Worm (Caenorhabditis elegans): ENCODE results near the gene dac-1.

DNA sequence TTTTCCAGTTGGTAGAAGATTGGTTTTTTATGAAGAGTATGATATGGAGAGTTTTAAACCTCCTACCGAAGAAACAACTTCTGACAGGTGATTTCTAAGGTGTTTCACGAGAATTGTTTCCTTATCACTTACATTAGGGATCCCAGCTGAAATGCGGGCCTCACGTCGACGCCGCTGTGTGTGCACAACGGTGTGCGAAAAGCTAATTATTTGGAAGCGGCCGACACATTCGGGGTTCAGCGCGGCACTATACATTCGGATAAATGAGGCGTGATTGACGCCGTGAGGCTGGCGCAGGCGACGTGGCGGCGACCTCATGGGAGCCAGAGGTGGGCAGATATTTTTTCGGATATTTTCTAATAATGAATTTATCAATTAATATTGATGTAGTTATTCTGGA is 3.4 kb downstream of the dac-1 start:
- TF ChIP-seq him-1 (tag; optimal IDR thresholded peaks at IDR 0.05) (no peak), W03F9.2 (tag; optimal IDR thresholded peaks at IDR 0.05) (no peak)

Measured in whole organism, L4/young adult.